Worm (Caenorhabditis elegans): ENCODE measurements around the gene str-253.

- TF ChIP-seq B0310.2 (tag; optimal IDR thresholded peaks at IDR 0.05) (no peak), flt-1 (GFP tag; IDR thresholded peaks at IDR 0.05) (no peak), tbx-37 (GFP tag; conservative IDR thresholded peaks at IDR 0.05) (no peak), sea-1 (GFP tag; conservative IDR thresholded peaks at IDR 0.05) (no peak), F13C5.2 (tag; optimal IDR thresholded peaks at IDR 0.05) (no peak), scrt-1 (GFP tag; IDR thresholded peaks at IDR 0.05) (no peak), ceh-36 (tag; optimal IDR thresholded peaks at IDR 0.05) (no peak), hmbx-1 (tag; optimal IDR thresholded peaks at IDR 0.05) (no peak), ceh-13 (GFP tag; optimal IDR thresholded peaks at IDR 0.05) (no peak), tra-4 (tag; optimal IDR thresholded peaks at IDR 0.05) (no peak), tbx-11 (GFP tag; IDR thresholded peaks at IDR 0.05) (no peak)
Measured at ce11 chrV:2206801-2207200, 47.6 kb downstream of the str-253 start, which contains the start of gene svh-11.

Measured in whole organism, early embryonic.